Fruit fly (Drosophila melanogaster) whole organism, embryonic: ENCODE measurements around the gene AnxB9.
A peak's percentile ranks its signal among the peaks of the same experiment; 100 is the strongest.

Source experiments
- Aef1 ChIP-seq: fragments of 200-800 bp; sonication (Bioruptor generic); IDR thresholded peaks from 3 replicates; pipeline ENCODE4 v1.3.6; 2022; ENCODE audit warnings: missing biosample characterization, missing genetic modification characterization
- Blimp-1 ChIP-seq: fragments of 200-800 bp; sonication (Bioruptor generic); optimal IDR thresholded peaks from 3 replicates; lab custom pipeline; 2018; ENCODE audit warnings: missing biosample characterization, missing genetic modification characterization, mild to moderate bottlenecking, moderate library complexity, missing genetic modification reagents
- CG12299 ChIP-seq: fragments of 200-800 bp; sonication (Bioruptor generic); optimal IDR thresholded peaks from 2 replicates; lab custom pipeline; 2018; ENCODE audit warnings: missing biosample characterization, mild to moderate bottlenecking, missing genetic modification characterization
- CG12391 ChIP-seq: fragments of 200-800 bp; sonication (Bioruptor generic); optimal IDR thresholded peaks from 3 replicates; lab custom pipeline; 2018; ENCODE audit warnings: missing biosample characterization, mild to moderate bottlenecking, missing genetic modification characterization, moderate library complexity
- CG12942 ChIP-seq: fragments of 200-800 bp; sonication (Bioruptor generic); optimal IDR thresholded peaks from 3 replicates; lab custom pipeline; 2016; ENCODE audit warnings: missing biosample characterization, missing genetic modification characterization
- CG1529 ChIP-seq: fragments of 200-800 bp; sonication (Bioruptor generic); optimal IDR thresholded peaks from 3 replicates; lab custom pipeline; 2018; ENCODE audit warnings: missing biosample characterization, missing genetic modification characterization
- CG17568 ChIP-seq: fragments of 200-800 bp; sonication (Bioruptor generic); optimal IDR thresholded peaks from 2 replicates; lab custom pipeline; 2018; ENCODE audit warnings: missing biosample characterization, mild to moderate bottlenecking, missing genetic modification characterization, moderate library complexity
- CG17829 ChIP-seq: fragments of 200-800 bp; optimal IDR thresholded peaks from 2 replicates; lab custom pipeline; 2019; ENCODE audit warnings: missing biosample characterization, mild to moderate bottlenecking, missing genetic modification characterization, moderate library complexity
- CG18262 ChIP-seq: fragments of 200-800 bp; optimal IDR thresholded peaks from 3 replicates; lab custom pipeline; 2019; ENCODE audit warnings: missing biosample characterization, mild to moderate bottlenecking, missing genetic modification characterization, moderate library complexity
- CG2202 ChIP-seq: fragments of 200-800 bp; sonication (Bioruptor generic); optimal IDR thresholded peaks from 2 replicates; lab custom pipeline; 2018; ENCODE audit warnings: missing biosample characterization, mild to moderate bottlenecking, missing genetic modification characterization
- CG32767 ChIP-seq: fragments of 200-800 bp; sonication (Bioruptor generic); IDR thresholded peaks from 2 replicates; pipeline ENCODE4 v1.3.6; 2022; ENCODE audit warnings: missing biosample characterization, missing genetic modification characterization
- CG3995 ChIP-seq: fragments of 200-800 bp; sonication (Bioruptor generic); optimal IDR thresholded peaks from 3 replicates; lab custom pipeline; 2016; ENCODE audit warnings: missing biosample characterization, missing genetic modification characterization
- CG4854 ChIP-seq: fragments of 200-800 bp; sonication (Bioruptor generic); optimal IDR thresholded peaks from 2 replicates; lab custom pipeline; 2016; ENCODE audit warnings: missing biosample characterization, missing genetic modification characterization, inconsistent platforms
- CG6654 ChIP-seq: fragments of 200-800 bp; sonication (Bioruptor generic); optimal IDR thresholded peaks from 2 replicates; lab custom pipeline; 2017; ENCODE audit warnings: missing biosample characterization, mild to moderate bottlenecking, missing genetic modification characterization
- CG8388 ChIP-seq: fragments of 200-800 bp; sonication (Bioruptor generic); optimal IDR thresholded peaks from 2 replicates; lab custom pipeline; 2019; ENCODE audit warnings: missing biosample characterization, mild to moderate bottlenecking, missing genetic modification characterization, moderate library complexity
- CG8944 ChIP-seq: fragments of 200-800 bp; sonication (Bioruptor generic); optimal IDR thresholded peaks from 3 replicates; lab custom pipeline; 2016; ENCODE audit warnings: missing biosample characterization, missing genetic modification characterization
- Deaf1 ChIP-seq: fragments of 200-800 bp; optimal IDR thresholded peaks from 3 replicates; lab custom pipeline; 2019; ENCODE audit warnings: missing biosample characterization, mild to moderate bottlenecking, missing genetic modification characterization, moderate library complexity
- Drgx ChIP-seq: fragments of 200-800 bp; sonication (Bioruptor generic); IDR thresholded peaks from 2 replicates; pipeline ENCODE4 v1.3.6; 2022; ENCODE audit warnings: missing biosample characterization, missing genetic modification characterization
- E2f1 ChIP-seq: fragments of 200-800 bp; sonication (Bioruptor generic); IDR thresholded peaks from 2 replicates; pipeline ENCODE4 v1.3.6; 2022; ENCODE audit warnings: missing biosample characterization, missing genetic modification characterization
- Ets65A ChIP-seq: fragments of 200-800 bp; sonication (Bioruptor generic); peaks from one replicate; lab custom pipeline; 2016; ENCODE audit warnings: missing biosample characterization, missing genetic modification characterization
- HLH4C ChIP-seq: fragments of 200-800 bp; sonication (Bioruptor generic); IDR thresholded peaks from 3 replicates; pipeline ENCODE4 v1.3.6; 2022; ENCODE audit warnings: missing biosample characterization, missing genetic modification characterization; ENCODE audit not compliant: partially characterized antibody
- Lim3 ChIP-seq: fragments of 200-800 bp; sonication (Bioruptor generic); IDR thresholded peaks from 2 replicates; pipeline ENCODE4 v1.3.6; 2022; ENCODE audit warnings: missing biosample characterization, missing genetic modification characterization
- Mad ChIP-seq: fragments of 200-800 bp; sonication (Bioruptor generic); optimal IDR thresholded peaks from 2 replicates; lab custom pipeline; 2016; ENCODE audit warnings: missing biosample characterization, missing genetic modification characterization
- Nf-YB ChIP-seq: fragments of 200-800 bp; sonication (Bioruptor generic); optimal IDR thresholded peaks from 3 replicates; lab custom pipeline; 2019; ENCODE audit warnings: missing biosample characterization, mild to moderate bottlenecking, missing genetic modification characterization, moderate library complexity
- Opbp ChIP-seq: fragments of 200-800 bp; sonication (Bioruptor generic); IDR thresholded peaks from 3 replicates; pipeline ENCODE4 v1.3.6; 2022; ENCODE audit warnings: missing biosample characterization, missing genetic modification characterization; ENCODE audit not compliant: partially characterized antibody
- cwo ChIP-seq: fragments of 200-800 bp; sonication (Bioruptor generic); optimal IDR thresholded peaks from 3 replicates; lab custom pipeline; 2017; ENCODE audit warnings: missing biosample characterization, missing genetic modification characterization, mild to moderate bottlenecking, moderate library complexity, missing genetic modification reagents
- dati ChIP-seq: fragments of 200-800 bp; sonication (Bioruptor generic); IDR thresholded peaks from 2 replicates; pipeline ENCODE4 v1.3.6; 2022; ENCODE audit warnings: missing biosample characterization, missing genetic modification characterization
- disco-r ChIP-seq: fragments of 200-800 bp; sonication (Bioruptor generic); optimal IDR thresholded peaks from 2 replicates; lab custom pipeline; 2016; ENCODE audit warnings: missing biosample characterization, missing genetic modification characterization
- dmrt11E ChIP-seq: fragments of 200-800 bp; sonication (Bioruptor generic); optimal IDR thresholded peaks from 3 replicates; lab custom pipeline; 2018; ENCODE audit warnings: missing biosample characterization, mild to moderate bottlenecking, missing genetic modification characterization, moderate library complexity
- eve ChIP-seq, 2 experiments: fragments of >200 bp; optimal IDR thresholded peaks; 2 replicates each; lab custom pipeline; 2017; ENCODE audit warnings: missing biosample characterization in 2 of 2, missing genetic modification characterization in 2 of 2
- fd64A ChIP-seq: fragments of 200-800 bp; sonication (Bioruptor generic); optimal IDR thresholded peaks from 3 replicates; lab custom pipeline; 2018; ENCODE audit warnings: missing biosample characterization, mild to moderate bottlenecking, missing genetic modification characterization
- gcm ChIP-seq: fragments of 200-800 bp; sonication (Bioruptor generic); optimal IDR thresholded peaks from 2 replicates; lab custom pipeline; 2019; ENCODE audit warnings: missing biosample characterization, mild to moderate bottlenecking, missing genetic modification characterization, moderate library complexity
- knrl ChIP-seq: fragments of 200-800 bp; sonication (Bioruptor generic); IDR thresholded peaks from 3 replicates; pipeline ENCODE4 v1.3.6; 2022; ENCODE audit warnings: missing biosample characterization, missing genetic modification characterization; ENCODE audit not compliant: partially characterized antibody
- mld ChIP-seq: fragments of 200-800 bp; sonication (Bioruptor generic); IDR thresholded peaks from 3 replicates; pipeline ENCODE4 v1.3.6; 2022; ENCODE audit warnings: missing biosample characterization, missing genetic modification characterization; ENCODE audit not compliant: partially characterized antibody
- nom ChIP-seq: fragments of 200-800 bp; sonication (Bioruptor generic); optimal IDR thresholded peaks from 2 replicates; lab custom pipeline; 2017; ENCODE audit warnings: missing biosample characterization, missing genetic modification characterization, mild to moderate bottlenecking, moderate library complexity, missing genetic modification reagents
- oc ChIP-seq: fragments of 200-800 bp; sonication (Bioruptor generic); optimal IDR thresholded peaks from 2 replicates; lab custom pipeline; 2018; ENCODE audit warnings: missing biosample characterization, mild to moderate bottlenecking, missing genetic modification characterization, moderate library complexity
- otp ChIP-seq: fragments of 200-800 bp; sonication (Bioruptor generic); IDR thresholded peaks from 3 replicates; pipeline ENCODE4, ENCODE4 v1.3.6; 2022; ENCODE audit warnings: missing biosample characterization, missing genetic modification characterization
- pan ChIP-seq, 4 experiments: fragments of >200 bp in 3 of 4; fragments of 200-800 bp in 1 of 4; sonication (Bioruptor generic) in 1 of 4; optimal IDR thresholded peaks in 3 of 4; IDR thresholded peaks in 1 of 4; 2 replicates each; pipeline versions ENCODE4 v1.3.6 to Lab custom; 2017 to 2022; ENCODE audit warnings: missing biosample characterization in 2 of 4, missing genetic modification characterization in 2 of 4, mixed read lengths in 1 of 4
- pho ChIP-seq: fragments of 200-800 bp; sonication (Bioruptor generic); optimal IDR thresholded peaks from 2 replicates; lab custom pipeline; 2016; ENCODE audit warnings: missing biosample characterization, missing genetic modification characterization
- phol ChIP-seq: fragments of 200-800 bp; sonication (Bioruptor generic); optimal IDR thresholded peaks from 3 replicates; lab custom pipeline; 2018; ENCODE audit warnings: missing biosample characterization, mild to moderate bottlenecking, missing genetic modification characterization, moderate library complexity
- psq ChIP-seq: fragments of 200-800 bp; sonication (Bioruptor generic); optimal IDR thresholded peaks from 2 replicates; lab custom pipeline; 2017; ENCODE audit warnings: missing biosample characterization, missing genetic modification characterization
- ro ChIP-seq: fragments of 200-800 bp; sonication (Bioruptor generic); IDR thresholded peaks from 2 replicates; pipeline ENCODE4 v1.3.6; 2022; ENCODE audit warnings: missing biosample characterization, missing genetic modification characterization
- sd ChIP-seq: fragments of 200-800 bp; sonication (Bioruptor generic); optimal IDR thresholded peaks from 3 replicates; lab custom pipeline; 2018; ENCODE audit warnings: missing biosample characterization, mild to moderate bottlenecking, missing genetic modification characterization, moderate library complexity
- sens ChIP-seq: fragments of 200-800 bp; sonication (Bioruptor generic); peaks from one replicate; lab custom pipeline; 2016; ENCODE audit warnings: missing biosample characterization, missing genetic modification characterization
- tna ChIP-seq: fragments of 200-800 bp; sonication (Bioruptor generic); IDR thresholded peaks from 2 replicates; pipeline ENCODE4 v1.3.6; 2022; ENCODE audit warnings: missing biosample characterization, missing genetic modification characterization; ENCODE audit not compliant: partially characterized antibody
- trh ChIP-seq: fragments of 200-800 bp; sonication (Bioruptor generic); optimal IDR thresholded peaks from 2 replicates; lab custom pipeline; 2016; ENCODE audit warnings: missing biosample characterization, missing genetic modification characterization
- unpg ChIP-seq: fragments of 200-800 bp; sonication (Bioruptor generic); optimal IDR thresholded peaks from 3 replicates; lab custom pipeline; 2018; ENCODE audit warnings: missing biosample characterization, mild to moderate bottlenecking, missing genetic modification characterization, moderate library complexity

Gene AnxB9

dm6 chr3R:21080876-21081586 lies 16.0 kb downstream of the AnxB9 start, which contains the start of gene HHEX (continued):
- TF ChIP-seq CG12299 (tag; lab: Kevin White, UChicago) (no peak), Blimp-1 (GFP tag; lab: Kevin White, UChicago) (no peak), pan (optimal IDR thresholded peaks at IDR 0.05; lab: Kevin White, UChicago) (no peak), pan (GFP tag; optimal IDR thresholded peaks at IDR 0.05 in 1 of 2, IDR thresholded peaks at IDR 0.05 in 1 of 2) (peak in 1 of 2 experiments; percentile 82), cwo (GFP tag; lab: Kevin White, UChicago) (peak; percentile 12), Lim3 (GFP tag; lab: Robert Waterston, UW) (no peak), Nf-YB (GFP tag; lab: Kevin White, UChicago) (peak; percentile 90), Deaf1 (tag; lab: Kevin White, UChicago) (peak; percentile 44), Ets65A (GFP tag; lab: Kevin White, UChicago) (no peak), phol (no peak), CG17829 (tag; lab: Kevin White, UChicago) (no peak), CG32767 (GFP tag; lab: Robert Waterston, UW) (0 out of 2 replicates have a peak, but pooled peaks have one; percentile 14), trh (GFP tag; lab: Kevin White, UChicago) (no peak), unpg (GFP tag; lab: Kevin White, UChicago) (no peak), CG2202 (tag; lab: Kevin White, UChicago) (no peak), psq (GFP tag; lab: Kevin White, UChicago) (no peak), eve (GFP tag; optimal IDR thresholded peaks at IDR 0.05; lab: Kevin White, UChicago) (no peak), CG8944 (GFP tag; lab: Kevin White, UChicago) (no peak), sd (tag; lab: Kevin White, UChicago) (peak; percentile 76), tna (no peak)

- TF ChIP-seq CG17568 (no peak), CG8388 (GFP tag; lab: Kevin White, UChicago) (no peak), HLH4C (GFP tag; lab: Robert Waterston, UW) (no peak), dati (GFP tag; lab: Robert Waterston, UW) (no peak), dmrt11E (no peak)
These were observed 19.9 kb downstream of the AnxB9 start for dm6 chr3R:21084979-21085378.

dm6 chr3R:21089416-21089815 lies 24.4 kb downstream of the AnxB9 start:
- TF ChIP-seq Aef1 (GFP tag; lab: Robert Waterston, UW), result no peak
- no peak for TF ChIP-seq CG12942 (GFP tag; lab: Kevin White, UChicago)
- no peak for TF ChIP-seq CG18262 (tag; lab: Kevin White, UChicago)
- no peak for TF ChIP-seq fd64A
- TF ChIP-seq Mad (GFP tag; lab: Kevin White, UChicago), result no peak
- TF ChIP-seq gcm (GFP tag; lab: Kevin White, UChicago), result no peak
- no peak for TF ChIP-seq CG6654 (GFP tag; lab: Kevin White, UChicago)
- no peak for TF ChIP-seq E2f1 (GFP tag; lab: Robert Waterston, UW)
- TF ChIP-seq oc, result no peak
- no peak for TF ChIP-seq Opbp
- no peak for TF ChIP-seq CG1529 (GFP tag; lab: Kevin White, UChicago)
- TF ChIP-seq nom (GFP tag; lab: Kevin White, UChicago), result peak; percentile 6
- peak; percentile 24 for TF ChIP-seq sens (GFP tag; lab: Kevin White, UChicago)
- TF ChIP-seq pho (GFP tag; lab: Kevin White, UChicago), result no peak
- TF ChIP-seq knrl, result no peak
- TF ChIP-seq CG3995 (GFP tag; lab: Kevin White, UChicago), result no peak
- TF ChIP-seq Drgx (GFP tag; lab: Robert Waterston, UW), result peak; percentile 52; the same call in 1 of the 2 replicates
- TF ChIP-seq mld, result no peak
- TF ChIP-seq ro (GFP tag; lab: Robert Waterston, UW), result no peak
- TF ChIP-seq disco-r (GFP tag; lab: Kevin White, UChicago), result no peak
- TF ChIP-seq CG4854 (GFP tag; lab: Kevin White, UChicago), result no peak
- no peak for TF ChIP-seq CG12391 (tag; lab: Kevin White, UChicago)
- TF ChIP-seq otp (GFP tag; lab: Robert Waterston, UW), result no peak
